Fruit fly (Drosophila melanogaster) ovary, adult (tissue): ENCODE results near the gene CG4854.

Experiments used
- CG17801 ChIP-seq: fragments of 200-800 bp; optimal IDR thresholded peaks from 2 replicates; lab custom pipeline; 2019; ENCODE audit warnings: missing biosample characterization, mild to moderate bottlenecking, missing genetic modification characterization, moderate library complexity; ENCODE audit not compliant: partially characterized antibody

Gene CG4854

DNA sequence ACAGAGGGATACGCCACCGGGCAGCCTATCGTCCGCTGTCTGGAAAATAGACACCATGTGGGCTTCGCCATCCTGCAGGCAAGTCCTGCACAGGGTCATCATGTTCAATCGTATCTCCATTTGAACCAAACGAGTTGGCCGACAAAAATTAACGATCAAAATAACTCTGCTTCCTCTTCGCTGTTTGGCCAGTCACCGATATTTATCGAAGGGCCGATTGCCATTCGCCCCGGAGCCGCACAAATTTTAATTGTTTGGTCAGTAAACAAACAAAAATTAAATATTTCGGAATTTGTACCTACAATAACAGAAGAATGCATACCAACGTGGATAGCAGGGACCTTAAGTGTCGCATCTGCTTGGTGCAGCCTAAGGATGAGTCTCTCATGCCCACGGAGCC lies at the start of gene CG4854, which contains the start of gene CG4424:
CG4854 (plus strand) TSS at position 218 of the 400 bp plus-strand sequence.
CG4424 (minus strand) TSS at position 200 of the 400 bp plus-strand sequence.
- no peak for TF ChIP-seq CG17801 (GFP tag; lab: Kevin White, UChicago)

DNA sequence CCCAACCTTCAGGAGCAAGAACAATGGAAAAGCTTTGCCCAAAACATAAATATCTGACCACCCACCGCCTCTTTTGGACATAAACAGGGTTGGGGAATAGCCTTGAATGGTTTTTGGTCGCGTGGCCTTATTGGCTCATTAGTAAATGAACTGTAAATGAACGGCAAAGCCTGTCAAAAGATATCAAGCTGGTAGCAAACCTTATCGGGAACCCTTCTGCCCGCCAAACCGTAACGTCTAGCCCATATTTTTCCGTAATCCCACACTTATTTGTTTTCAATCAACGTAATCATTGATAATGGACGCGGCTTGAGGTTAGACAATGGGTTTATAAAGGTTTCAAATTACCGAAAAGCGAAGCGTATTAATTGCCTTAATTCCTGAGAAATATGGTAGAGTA lies 42.5 kb upstream of the CG4854 start:
- TF ChIP-seq CG17801 (GFP tag; lab: Kevin White, UChicago), result no peak

DNA sequence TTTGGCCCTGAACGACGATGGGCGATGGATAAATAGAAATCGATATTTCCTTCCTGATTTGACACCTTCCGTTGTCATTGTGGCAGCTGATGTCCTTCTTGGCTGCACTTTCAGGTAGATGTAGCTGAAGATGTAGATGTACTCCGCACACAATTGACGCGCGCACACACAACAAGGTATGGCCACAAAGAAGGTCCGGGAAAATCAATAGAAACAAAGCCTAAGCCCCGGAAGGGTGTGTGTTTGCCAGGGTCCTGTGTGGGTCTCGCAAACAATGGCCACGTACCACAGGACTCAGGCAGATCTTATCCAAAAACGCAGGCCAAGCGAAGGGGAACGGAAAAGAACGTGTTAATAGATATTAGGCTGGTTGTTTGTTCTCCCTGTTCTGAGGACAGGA lies 32.5 kb upstream of the CG4854 start:
- no peak for TF ChIP-seq CG17801 (GFP tag; lab: Kevin White, UChicago)

DNA sequence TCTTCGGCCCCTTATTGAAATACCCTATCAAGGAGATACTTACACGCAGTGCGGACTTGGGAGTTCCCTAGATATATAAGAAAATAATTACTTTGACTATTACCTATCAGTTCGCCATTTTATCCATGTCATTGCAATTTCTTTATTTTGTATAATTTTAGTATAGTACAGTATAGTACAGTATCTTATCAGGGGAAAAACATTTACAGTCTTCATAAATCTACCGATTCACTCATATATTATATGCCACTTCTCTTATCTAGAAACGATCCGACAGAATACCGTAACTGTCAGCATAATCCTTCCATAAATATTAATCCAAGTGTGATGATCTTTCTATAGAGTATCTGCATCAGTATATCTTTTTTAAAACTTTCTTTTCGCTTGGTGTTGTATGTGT lies 31.4 kb upstream of the CG4854 start:
- no peak for TF ChIP-seq CG17801 (GFP tag; lab: Kevin White, UChicago)

DNA sequence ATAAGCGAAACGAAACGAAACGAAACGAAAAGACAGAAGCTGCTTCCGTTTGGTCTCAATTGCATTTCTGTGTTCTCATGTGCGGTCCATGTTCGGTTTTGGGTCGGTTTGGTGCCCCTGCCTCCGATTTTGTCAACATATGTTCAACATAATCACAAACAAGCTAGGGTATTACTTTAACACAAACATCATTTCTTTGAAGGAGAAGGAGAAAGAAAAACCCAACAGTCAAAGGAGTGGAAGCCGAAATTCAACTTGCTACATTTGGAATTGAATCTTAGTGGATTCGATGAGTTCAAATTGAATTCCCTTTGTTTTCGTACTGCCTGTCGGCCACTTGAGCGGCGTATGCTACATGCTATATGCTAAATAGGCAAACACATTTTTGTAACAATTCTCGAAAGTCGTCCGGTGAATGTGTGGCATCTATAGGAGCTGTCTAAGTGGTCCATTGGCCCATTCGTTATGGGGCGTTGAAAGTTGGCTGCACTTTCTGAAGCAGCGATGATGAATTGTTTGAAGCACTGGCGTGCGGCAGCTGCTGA lies 30.3 kb upstream of the CG4854 start:
- TF ChIP-seq CG17801 (GFP tag; lab: Kevin White, UChicago), result no peak

DNA sequence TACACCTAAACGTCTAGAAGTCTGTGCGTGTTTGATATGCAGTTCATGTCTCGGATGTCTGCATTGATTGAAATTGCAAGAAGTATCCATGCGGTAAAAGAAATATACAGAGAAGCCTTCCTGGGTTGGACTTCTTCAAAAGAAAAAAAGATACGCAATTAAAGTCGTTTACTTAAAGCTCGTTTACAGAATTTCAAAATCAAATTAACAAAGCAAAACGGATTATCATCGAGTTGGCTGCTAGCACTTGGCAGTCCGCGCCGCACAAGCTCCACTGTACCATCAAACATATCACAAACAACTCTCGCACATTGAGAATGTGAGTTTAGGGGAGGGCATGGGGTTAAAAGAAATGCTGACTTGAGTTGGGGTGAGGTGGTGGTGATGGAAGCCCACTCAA lies 29.4 kb upstream of the CG4854 start:
- TF ChIP-seq CG17801 (GFP tag; lab: Kevin White, UChicago), result no peak

DNA sequence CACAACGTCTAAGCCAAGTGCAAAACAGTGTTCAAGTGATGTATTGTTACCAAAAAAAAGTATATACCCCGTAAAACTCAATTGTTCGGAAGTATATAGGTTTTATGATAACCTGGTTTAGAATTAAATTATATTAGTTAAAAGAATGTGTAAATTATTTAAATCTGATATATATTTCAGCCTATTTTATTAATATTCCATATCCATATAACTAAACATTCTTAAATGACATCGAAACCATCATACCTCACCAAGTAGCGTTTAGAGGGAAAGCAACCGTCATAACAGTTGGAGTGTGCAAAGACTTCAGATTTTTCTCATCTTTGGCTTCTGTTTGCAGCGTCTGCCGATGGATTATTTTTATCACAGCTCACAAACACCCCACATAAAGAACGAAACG lies 28.4 kb upstream of the CG4854 start:
- peak; percentile 77 for TF ChIP-seq CG17801 (GFP tag; lab: Kevin White, UChicago)

DNA sequence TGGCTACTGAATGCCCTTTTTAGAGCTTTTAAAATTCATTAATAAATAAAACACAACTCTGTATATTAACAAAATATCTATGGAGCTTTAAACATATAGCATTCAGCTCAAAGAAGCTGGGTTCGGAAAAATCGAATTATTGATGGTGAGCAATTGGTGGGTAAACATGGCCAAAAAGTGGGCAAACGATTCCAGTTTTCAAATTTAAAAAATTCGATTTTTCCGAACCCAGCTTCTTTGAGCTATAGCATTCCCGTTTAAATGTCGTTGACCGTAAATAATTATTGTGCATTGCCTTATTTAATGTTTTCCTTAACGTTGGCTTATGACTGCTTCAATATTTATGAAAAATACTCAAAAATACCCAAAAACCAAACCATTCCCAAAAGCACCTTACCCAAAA lies 26.3 kb upstream of the CG4854 start:
- TF ChIP-seq CG17801 (GFP tag; lab: Kevin White, UChicago), result no peak

DNA sequence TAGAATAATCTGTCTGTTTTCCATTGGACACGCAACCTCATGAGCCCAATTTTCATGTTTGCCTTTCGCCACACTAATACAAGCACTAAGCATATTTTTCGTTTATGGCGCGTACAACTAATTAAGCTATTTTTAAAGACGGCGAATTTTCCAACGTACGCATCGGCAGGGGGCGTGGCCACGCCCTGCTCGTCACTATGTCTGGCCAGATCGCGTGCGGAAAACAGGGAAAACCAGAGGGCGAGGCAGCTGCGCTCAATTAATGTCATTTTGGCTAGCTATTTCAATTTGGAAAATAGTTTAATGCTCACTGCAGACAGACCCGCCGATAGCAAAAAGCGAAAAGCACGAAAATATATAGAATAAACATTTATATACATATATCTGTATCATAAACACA lies 23.2 kb upstream of the CG4854 start:
- no peak for TF ChIP-seq CG17801 (GFP tag; lab: Kevin White, UChicago)

DNA sequence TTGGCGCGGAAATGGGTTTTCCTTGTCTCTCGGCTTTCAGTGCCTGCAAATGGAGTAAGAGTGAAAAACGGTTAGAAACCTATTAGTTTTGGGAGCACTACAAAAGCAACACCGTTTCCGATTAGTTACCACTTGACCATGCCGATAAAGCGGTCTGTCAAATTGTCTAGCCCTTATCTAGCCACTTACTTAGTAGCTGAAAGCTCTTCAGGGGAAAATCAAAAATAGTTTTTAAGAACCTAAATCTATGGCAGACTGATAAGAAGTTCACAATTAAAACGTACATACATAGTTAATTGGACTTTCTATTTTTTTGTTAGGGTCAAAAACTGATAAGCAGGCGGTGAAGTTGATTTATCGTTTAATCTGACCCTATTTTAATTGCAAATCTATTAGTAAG lies 21.2 kb upstream of the CG4854 start:
- no peak for TF ChIP-seq CG17801 (GFP tag; lab: Kevin White, UChicago)

DNA sequence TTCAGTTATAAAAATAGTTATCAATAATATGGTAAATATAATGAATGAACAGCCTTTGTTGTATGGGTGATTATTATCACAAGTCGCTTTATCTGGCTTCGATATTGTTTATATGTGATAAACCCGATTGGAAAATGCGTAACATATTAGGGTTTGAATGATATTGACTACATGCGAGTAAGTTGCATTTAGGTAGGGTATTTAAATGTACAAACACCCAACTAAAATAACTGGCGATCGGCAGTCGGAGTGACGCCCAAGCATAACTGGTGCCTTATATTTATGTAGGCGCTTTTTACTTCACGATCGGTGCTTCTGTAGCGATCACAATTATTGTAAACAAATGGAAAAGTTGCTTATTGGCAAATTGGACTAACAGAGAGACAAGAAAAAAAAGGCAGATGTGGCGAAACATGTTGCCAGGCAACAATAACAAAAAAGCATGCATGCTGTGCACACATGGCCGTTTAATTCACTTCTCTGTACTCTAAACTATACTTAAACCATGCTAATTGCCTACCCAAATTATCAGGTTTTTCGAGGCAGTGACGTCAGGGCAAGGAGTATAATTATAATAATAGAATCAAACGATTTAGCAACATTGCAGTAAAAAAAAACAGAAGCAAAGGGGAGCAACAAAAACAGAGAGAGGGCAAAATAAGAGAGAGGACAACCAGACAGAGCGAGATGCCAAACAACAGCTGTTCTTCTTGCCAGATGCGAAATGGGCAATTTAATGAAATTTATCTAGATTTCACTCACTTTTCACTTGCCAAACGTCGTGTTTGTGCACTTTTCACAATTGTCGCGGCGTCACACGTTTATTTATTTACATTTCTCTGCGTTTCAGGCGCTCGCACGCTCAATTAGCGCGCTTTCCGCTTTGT lies 20.2 kb upstream of the CG4854 start:
- TF ChIP-seq CG17801 (GFP tag; lab: Kevin White, UChicago), result no peak

DNA sequence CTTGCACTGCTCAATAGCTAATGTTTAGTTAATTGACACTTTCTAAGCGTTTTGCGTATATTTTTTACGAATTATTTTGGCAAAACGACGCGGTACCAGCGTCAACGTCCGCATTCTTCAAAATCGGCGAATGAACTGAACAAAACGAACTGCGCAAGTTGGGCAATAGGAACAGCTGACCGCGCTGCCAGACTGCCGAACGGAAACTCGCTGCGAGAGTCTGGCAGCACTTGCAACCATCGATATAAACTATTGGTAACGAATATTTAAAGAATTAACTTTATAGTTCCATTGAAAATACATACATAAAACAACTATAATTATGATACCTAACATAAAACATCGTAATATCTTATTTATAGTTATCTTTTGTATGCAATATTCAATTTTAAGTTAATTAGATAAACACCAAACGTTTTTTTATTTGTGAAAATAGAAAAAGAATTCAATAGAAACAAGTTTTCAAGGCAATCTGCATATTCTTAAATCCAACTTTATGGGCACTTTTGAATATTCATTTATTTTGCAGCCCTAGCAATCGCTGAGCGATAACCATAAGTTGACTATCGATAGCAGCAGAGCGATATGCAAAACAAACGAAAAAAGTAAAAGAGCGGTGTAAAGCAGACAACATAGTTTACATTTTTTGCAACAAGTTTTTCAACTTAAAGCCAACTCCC lies 19.3 kb upstream of the CG4854 start, which contains the start of the genes Hs6st and MED25:
Hs6st (minus strand) TSS at position 141 of the 680 bp plus-strand sequence.
MED25 (plus strand) TSS at position 576 of the 680 bp plus-strand sequence.
- TF ChIP-seq CG17801 (GFP tag; lab: Kevin White, UChicago), result peak; percentile 81

DNA sequence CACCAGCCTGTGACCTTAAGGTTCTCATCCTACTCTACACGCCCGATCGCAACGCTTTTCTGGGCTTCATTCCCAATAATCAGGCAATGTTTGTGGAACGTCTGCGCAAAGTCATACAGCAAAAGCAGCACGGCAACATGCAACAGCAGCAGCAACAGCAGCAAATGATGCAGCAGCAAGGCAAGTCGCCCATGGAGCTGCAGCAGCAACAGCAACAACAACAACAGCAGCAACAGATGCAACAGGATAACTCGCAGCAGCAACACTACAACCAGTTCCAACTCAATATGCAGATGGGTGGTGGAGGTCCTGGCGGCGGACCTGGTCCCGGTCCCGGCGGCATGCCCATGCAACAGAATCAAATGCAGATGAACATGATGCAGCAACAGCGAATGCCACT lies 16.9 kb upstream of the CG4854 start:
- TF ChIP-seq CG17801 (GFP tag; lab: Kevin White, UChicago), result no peak

DNA sequence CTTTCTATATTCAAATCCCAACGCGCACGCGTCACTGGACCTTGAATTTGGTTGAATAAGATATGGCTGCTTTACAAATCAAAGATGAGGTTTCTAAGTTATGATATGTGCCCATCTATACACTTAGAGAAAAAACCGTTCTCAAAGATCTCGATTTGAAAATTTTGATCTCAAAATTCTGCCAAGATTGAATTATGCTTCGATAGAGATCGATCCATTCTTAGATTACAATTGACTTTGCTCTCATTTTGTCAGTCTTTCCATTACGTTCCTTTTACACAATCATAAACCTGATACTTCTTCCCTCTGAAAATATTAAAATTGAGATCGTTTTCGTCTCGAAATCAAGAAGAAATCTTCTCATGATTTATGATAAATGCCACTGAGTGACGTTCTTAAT lies 15.2 kb upstream of the CG4854 start:
- TF ChIP-seq CG17801 (GFP tag; lab: Kevin White, UChicago), result no peak

DNA sequence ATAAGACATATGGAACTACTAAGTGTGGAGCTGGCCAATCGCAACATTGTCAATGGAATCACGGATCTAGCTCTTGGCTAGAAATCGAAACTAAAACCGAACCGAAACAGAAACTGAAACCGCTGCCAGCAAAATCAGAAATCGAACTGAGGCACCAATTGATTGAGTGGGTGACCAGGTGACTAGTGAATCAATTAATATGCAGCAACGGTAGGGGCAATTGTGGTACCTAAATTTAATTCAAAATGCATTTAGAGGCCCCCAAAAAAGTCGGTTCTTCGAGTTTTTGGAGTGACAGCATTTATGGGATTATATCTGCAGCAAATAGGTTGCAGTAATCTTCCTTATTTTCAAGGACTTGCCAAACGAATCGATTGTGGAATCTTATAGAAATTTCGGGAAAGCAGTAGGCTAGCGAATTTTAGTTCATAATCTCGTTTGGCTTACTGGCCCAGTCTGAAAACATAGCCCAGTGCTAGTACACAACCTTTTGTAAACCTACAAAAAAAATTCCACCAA lies 14.4 kb upstream of the CG4854 start, which contains the start of the genes CG17190 and CG4836:
CG17190 (minus strand) TSS at position 101 of the 519 bp plus-strand sequence.
CG4836 (plus strand) TSS at position 469 of the 519 bp plus-strand sequence.
- no peak for TF ChIP-seq CG17801 (GFP tag; lab: Kevin White, UChicago)
